Worm (Caenorhabditis elegans) whole organism, young adult: Measurements from ENCODE around the gene K08F8.15.

ENCODE experiments used
- B0035.1 ChIP-seq: sonication (generic microtip); optimal IDR thresholded peaks from 2 replicates; lab custom pipeline; 2016; ENCODE audit warnings: missing genetic modification characterization, mild to moderate bottlenecking, missing compliant biosample characterization, missing genotype, missing genetic modification reagents
- B0261.1 ChIP-seq: sonication (generic microtip); optimal IDR thresholded peaks from 2 replicates; lab custom pipeline; 2016; ENCODE audit warnings: mild to moderate bottlenecking, missing genetic modification characterization, moderate library complexity, missing compliant biosample characterization
- B0336.3 ChIP-seq: fragments of 200-800 bp; sonication (Bioruptor generic); IDR thresholded peaks from 2 replicates; pipeline ENCODE4 v1.3.6; 2022; ENCODE audit warnings: missing genetic modification characterization, missing compliant biosample characterization
- F22D6.2 ChIP-seq: sonication (generic microtip); optimal IDR thresholded peaks from 2 replicates; lab custom pipeline; 2016; ENCODE audit warnings: mild to moderate bottlenecking, missing genetic modification characterization, missing compliant biosample characterization
- F52B5.7 ChIP-seq: sonication (generic microtip); optimal IDR thresholded peaks from 2 replicates; lab custom pipeline; 2016; ENCODE audit warnings: mild to moderate bottlenecking, missing genetic modification characterization, missing compliant biosample characterization
- T26A5.8 ChIP-seq: sonication (generic microtip); optimal IDR thresholded peaks from 2 replicates; lab custom pipeline; 2016; ENCODE audit warnings: missing genetic modification characterization, missing compliant biosample characterization
- Y56A3A.18 ChIP-seq: fragments of 200-800 bp; sonication (Bioruptor generic); IDR thresholded peaks from 2 replicates; pipeline ENCODE4 v1.3.6; 2022; ENCODE audit warnings: missing genetic modification reagents, missing genetic modification characterization, missing compliant biosample characterization
- Y95B8A.8 ChIP-seq: fragments of 200-800 bp; sonication (Bioruptor generic); IDR thresholded peaks from 2 replicates; pipeline ENCODE4 v1.3.6; 2022; ENCODE audit warnings: missing genetic modification reagents, missing genetic modification characterization, missing compliant biosample characterization
- ZK185.1 ChIP-seq: sonication (generic microtip); optimal IDR thresholded peaks from 2 replicates; lab custom pipeline; 2016; ENCODE audit warnings: mild to moderate bottlenecking, missing genetic modification characterization, missing compliant biosample characterization; ENCODE audit not compliant: poor library complexity, severe bottlenecking
- ama-1 ChIP-seq, 3 experiments: fragments of 150-350 bp in 1 of 3; sonication (generic microtip) in 2 of 3; optimal IDR thresholded peaks; 2 replicates each; lab custom pipeline; 2014 to 2018; ENCODE audit warnings: missing biosample characterization in 2 of 3, missing genetic modification characterization in 2 of 3, missing genetic modification reagents in 2 of 3
- attf-3 ChIP-seq: fragments of 200-800 bp; sonication (Bioruptor generic); conservative IDR thresholded peaks from 2 replicates; pipeline ENCODE4 v1.3.6; 2022; ENCODE audit warnings: missing genetic modification reagents, missing genetic modification characterization, missing compliant biosample characterization
- cebp-1 ChIP-seq, 2 experiments: fragments of 200-800 bp in 1 of 2; sonication (Bioruptor generic) in 1 of 2; sonication (generic microtip) in 1 of 2; IDR thresholded peaks in 1 of 2; optimal IDR thresholded peaks in 1 of 2; 2 replicates each; pipeline versions ENCODE4 v1.3.6 to Lab custom; 2017 to 2022; ENCODE audit warnings: missing compliant biosample characterization in 2 of 2, missing genetic modification characterization in 2 of 2, mild to moderate bottlenecking in 1 of 2, missing genetic modification reagents in 1 of 2, moderate library complexity in 1 of 2
- cebp-2 ChIP-seq: fragments of 200-800 bp; sonication (Bioruptor generic); IDR thresholded peaks from 2 replicates; pipeline ENCODE4 v1.3.6; 2022; ENCODE audit warnings: missing genetic modification characterization, missing compliant biosample characterization
- ceh-100 ChIP-seq: fragments of 200-800 bp; sonication (Bioruptor generic); IDR thresholded peaks from 2 replicates; pipeline ENCODE4 v1.3.6; 2022; ENCODE audit warnings: missing genetic modification reagents, missing genetic modification characterization, missing compliant biosample characterization
- ceh-27 ChIP-seq: fragments of 200-800 bp; sonication (Bioruptor generic); optimal IDR thresholded peaks from 2 replicates; lab custom pipeline; 2018; ENCODE audit warnings: mild to moderate bottlenecking, missing genetic modification characterization, moderate library complexity, missing compliant biosample characterization
- ceh-79 ChIP-seq: sonication (generic microtip); optimal IDR thresholded peaks from 2 replicates; lab custom pipeline; 2017; ENCODE audit warnings: mild to moderate bottlenecking, missing genetic modification characterization, missing compliant biosample characterization
- dox-1 ChIP-seq: fragments of 200-800 bp; sonication (Bioruptor generic); IDR thresholded peaks from 2 replicates; pipeline ENCODE4 v1.3.6; 2022; ENCODE audit warnings: missing genetic modification reagents, missing genetic modification characterization, missing compliant biosample characterization
- dpl-1 ChIP-seq: fragments of 150-350 bp; optimal IDR thresholded peaks from 2 replicates; lab custom pipeline; 2014; ENCODE audit warnings: missing biosample characterization, missing genetic modification reagents, missing genetic modification characterization
- egl-18 ChIP-seq: fragments of 200-800 bp; sonication (Bioruptor generic); IDR thresholded peaks from 2 replicates; pipeline ENCODE4 v1.3.6; 2022; ENCODE audit warnings: missing genetic modification reagents, missing genetic modification characterization, missing compliant biosample characterization
- egl-44 ChIP-seq: fragments of 200-800 bp; sonication (Bioruptor generic); IDR thresholded peaks from 2 replicates; pipeline ENCODE4 v1.3.6; 2022; ENCODE audit warnings: missing genetic modification reagents, missing genetic modification characterization, missing compliant biosample characterization
- ekl-4 ChIP-seq: fragments of 200-800 bp; sonication (Bioruptor generic); IDR thresholded peaks from 2 replicates; pipeline ENCODE4 v1.3.6; 2022; ENCODE audit warnings: missing genetic modification reagents, missing genetic modification characterization, missing compliant biosample characterization
- gei-17 ChIP-seq: fragments of 200-800 bp; sonication (Bioruptor generic); optimal IDR thresholded peaks from 2 replicates; lab custom pipeline; 2018; ENCODE audit warnings: mild to moderate bottlenecking, missing genetic modification characterization, missing compliant biosample characterization
- hmg-1.2 ChIP-seq: fragments of 200-800 bp; sonication (Bioruptor generic); IDR thresholded peaks from 2 replicates; pipeline ENCODE4 v1.3.6; 2022; ENCODE audit warnings: missing genetic modification reagents, missing genetic modification characterization, missing compliant biosample characterization
- hsf-1 ChIP-seq: fragments of 200-800 bp; sonication (Bioruptor generic); IDR thresholded peaks from 2 replicates; pipeline ENCODE4 v1.3.6; 2022; ENCODE audit warnings: missing genetic modification reagents, missing genetic modification characterization, missing compliant biosample characterization
- lin-26 ChIP-seq: fragments of 200-800 bp; sonication (Bioruptor generic); IDR thresholded peaks from 2 replicates; pipeline ENCODE4 v1.3.6; 2022; ENCODE audit warnings: missing genetic modification reagents, missing genetic modification characterization, missing compliant biosample characterization
- lir-1 ChIP-seq: fragments of 200-800 bp; sonication (Bioruptor generic); conservative IDR thresholded peaks from 2 replicates; pipeline ENCODE4 v1.3.6; 2022; ENCODE audit warnings: missing genetic modification reagents, missing genetic modification characterization, missing compliant biosample characterization
- lsl-1 ChIP-seq: fragments of 200-800 bp; sonication (Bioruptor generic); optimal IDR thresholded peaks from 2 replicates; lab custom pipeline; 2018; ENCODE audit warnings: mild to moderate bottlenecking, missing genetic modification characterization, moderate library complexity, missing compliant biosample characterization
- madf-3 ChIP-seq: fragments of 200-800 bp; sonication (Bioruptor generic); IDR thresholded peaks from 2 replicates; pipeline ENCODE4 v1.3.6; 2022; ENCODE audit warnings: missing genetic modification reagents, missing genetic modification characterization, missing compliant biosample characterization
- madf-8 ChIP-seq: fragments of 200-800 bp; sonication (Bioruptor generic); conservative IDR thresholded peaks from 2 replicates; pipeline ENCODE4 v1.3.6; 2022; ENCODE audit warnings: missing genetic modification reagents, missing genetic modification characterization, missing compliant biosample characterization
- nhr-179 ChIP-seq: sonication (generic microtip); optimal IDR thresholded peaks from 2 replicates; lab custom pipeline; 2016; ENCODE audit warnings: mild to moderate bottlenecking, missing genetic modification characterization, missing compliant biosample characterization
- pbrm-1 ChIP-seq: fragments of 200-800 bp; sonication (Bioruptor generic); IDR thresholded peaks from 2 replicates; pipeline ENCODE4 v1.3.6; 2022; ENCODE audit warnings: missing genetic modification reagents, missing genetic modification characterization, missing compliant biosample characterization
- rec-8 ChIP-seq, 2 experiments: sonication (generic microtip); optimal IDR thresholded peaks; 2 replicates each; lab custom pipeline; 2016; ENCODE audit warnings: mild to moderate bottlenecking in 2 of 2, missing genetic modification characterization in 2 of 2, missing genetic modification reagents in 2 of 2, missing genotype in 2 of 2, missing biosample characterization in 1 of 2, missing compliant biosample characterization in 1 of 2, moderate library complexity in 1 of 2
- repo-1 ChIP-seq: sonication (generic microtip); optimal IDR thresholded peaks from 2 replicates; lab custom pipeline; 2017; ENCODE audit warnings: mild to moderate bottlenecking, missing genetic modification characterization, missing compliant biosample characterization
- sea-2 ChIP-seq: fragments of 200-800 bp; sonication (Bioruptor generic); IDR thresholded peaks from 2 replicates; pipeline ENCODE4 v1.3.6; 2022; ENCODE audit warnings: missing genetic modification characterization, missing compliant biosample characterization
- snpc-3.4 ChIP-seq: sonication (generic microtip); optimal IDR thresholded peaks from 2 replicates; lab custom pipeline; 2017; ENCODE audit warnings: missing genetic modification characterization, mild to moderate bottlenecking, missing compliant biosample characterization, antibody characterized with exemption, moderate library complexity, missing genotype, missing genetic modification reagents
- tbx-9 ChIP-seq: sonication (generic microtip); optimal IDR thresholded peaks from 2 replicates; lab custom pipeline; 2016; ENCODE audit warnings: borderline replicate concordance, missing genetic modification characterization, inconsistent platforms, missing compliant biosample characterization
- unc-62 ChIP-seq: fragments of 150-350 bp; optimal IDR thresholded peaks from 2 replicates; lab custom pipeline; 2014; ENCODE audit warnings: missing biosample characterization, missing genetic modification reagents, missing genetic modification characterization
- zfh-2 ChIP-seq: fragments of 200-800 bp; sonication (Bioruptor generic); conservative IDR thresholded peaks from 2 replicates; pipeline ENCODE4 v1.3.6; 2022; ENCODE audit warnings: missing genetic modification reagents, missing genetic modification characterization, missing compliant biosample characterization
- ztf-18 ChIP-seq: sonication (generic microtip); optimal IDR thresholded peaks from 2 replicates; lab custom pipeline; 2016; ENCODE audit warnings: missing genotype, mild to moderate bottlenecking, missing genetic modification characterization, missing compliant biosample characterization
- ztf-28 ChIP-seq: fragments of 200-800 bp; sonication (Bioruptor generic); IDR thresholded peaks from 2 replicates; pipeline ENCODE4 v1.3.6; 2022; ENCODE audit warnings: missing genetic modification reagents, missing genetic modification characterization, missing compliant biosample characterization

Gene K08F8.15

ce11 chrII:8747939-8748352 is 18.7 kb upstream of the K08F8.15 start:
- no peak for TF ChIP-seq ceh-27 (GFP tag; lab: Kevin White, UChicago)
- TF ChIP-seq F22D6.2 (tag; lab: Kevin White, UChicago), result no peak
- TF ChIP-seq B0336.3 (GFP tag; lab: Robert Waterston, UW), result no peak; the same call in 1 of the 2 replicates
- TF ChIP-seq dox-1 (GFP tag; lab: Robert Waterston, UW), result peak; percentile 10; the same call in 1 of the 2 replicates
- peak; percentile 50; the same call in 1 of the 2 replicates for TF ChIP-seq cebp-1 (GFP tag; IDR thresholded peaks at IDR 0.05; lab: Robert Waterston, UW)
- peak; percentile 27 for TF ChIP-seq cebp-1 (tag; optimal IDR thresholded peaks at IDR 0.05; lab: Kevin White, UChicago)
- TF ChIP-seq zfh-2 (GFP tag; lab: Robert Waterston, UW), result peak; percentile 73
- TF ChIP-seq ceh-100 (GFP tag; lab: Robert Waterston, UW), result no peak
- no peak for TF ChIP-seq snpc-3.4 (tag; lab: Kevin White, UChicago)
- no peak for TF ChIP-seq ekl-4 (GFP tag; lab: Robert Waterston, UW)
- TF ChIP-seq rec-8 (tag; optimal IDR thresholded peaks at IDR 0.05; lab: Kevin White, UChicago), result no peak
- TF ChIP-seq F52B5.7 (tag; lab: Kevin White, UChicago), result peak; percentile 4
- TF ChIP-seq Y56A3A.18 (GFP tag; lab: Robert Waterston, UW), result no peak
- no peak for TF ChIP-seq ceh-79 (tag; lab: Kevin White, UChicago)
- no peak for TF ChIP-seq T26A5.8 (tag; lab: Kevin White, UChicago)
- no peak for TF ChIP-seq ama-1 (optimal IDR thresholded peaks at IDR 0.05; lab: Kevin White, UChicago)
- peak in 1 of 2 experiments; percentile 22 for TF ChIP-seq ama-1 (GFP tag; optimal IDR thresholded peaks at IDR 0.05; lab: Kevin White, UChicago)
- TF ChIP-seq unc-62, result no peak
- peak; percentile 49 for TF ChIP-seq ZK185.1 (tag; lab: Kevin White, UChicago)
- TF ChIP-seq pbrm-1 (GFP tag; lab: Robert Waterston, UW), result no peak
- no peak for TF ChIP-seq dpl-1 (GFP tag; lab: Kevin White, UChicago)
- TF ChIP-seq ztf-28 (GFP tag; lab: Robert Waterston, UW), result 0 out of 2 replicates have a peak, but pooled peaks have one; percentile 25
- TF ChIP-seq tbx-9 (tag; lab: Kevin White, UChicago), result peak; percentile 58
- TF ChIP-seq egl-18, result no peak

- TF ChIP-seq ztf-18 (tag; lab: Kevin White, UChicago) (no peak), egl-44 (GFP tag; lab: Robert Waterston, UW) (no peak), ceh-27 (GFP tag; lab: Kevin White, UChicago) (no peak), hmg-1.2 (no peak), Y95B8A.8 (GFP tag; lab: Robert Waterston, UW) (no peak), lin-26 (GFP tag; lab: Robert Waterston, UW) (no peak), nhr-179 (tag; lab: Kevin White, UChicago) (no peak), T26A5.8 (tag; lab: Kevin White, UChicago) (no peak), madf-8 (GFP tag; lab: Robert Waterston, UW) (no peak), gei-17 (GFP tag; lab: Kevin White, UChicago) (no peak), lsl-1 (no peak), dpl-1 (GFP tag; lab: Kevin White, UChicago) (no peak), hsf-1 (GFP tag; lab: Robert Waterston, UW) (no peak), F52B5.7 (tag; lab: Kevin White, UChicago) (no peak), pbrm-1 (GFP tag; lab: Robert Waterston, UW) (no peak), B0261.1 (tag; lab: Kevin White, UChicago) (no peak), egl-18 (no peak), ceh-100 (GFP tag; lab: Robert Waterston, UW) (no peak)
Measured at ce11 chrII:8748638-8749037, 18.0 kb upstream of the K08F8.15 start.

ce11 chrII:8749084-8749483 is 17.5 kb upstream of the K08F8.15 start:
- TF ChIP-seq egl-44 (GFP tag; lab: Robert Waterston, UW) (no peak), attf-3 (no peak), lir-1 (GFP tag; lab: Robert Waterston, UW) (no peak), sea-2 (GFP tag; lab: Robert Waterston, UW) (no peak), zfh-2 (GFP tag; lab: Robert Waterston, UW) (no peak), dox-1 (GFP tag; lab: Robert Waterston, UW) (no peak), madf-3 (GFP tag; lab: Robert Waterston, UW) (no peak), ZK185.1 (tag; lab: Kevin White, UChicago) (no peak), hmg-1.2 (no peak), B0035.1 (tag; lab: Kevin White, UChicago) (no peak), repo-1 (tag; lab: Kevin White, UChicago) (no peak), cebp-2 (GFP tag; lab: Robert Waterston, UW) (no peak)
- TF ChIP-seq, all 124 proteins: peak for 0
